Worm (Caenorhabditis elegans) whole organism, early embryonic: Measurements from ENCODE around the gene lgc-13.

Experiments
- hmbx-1 ChIP-seq: sonication (generic microtip); optimal IDR thresholded peaks from 2 replicates; lab custom pipeline; 2016; ENCODE audit warnings: mild to moderate bottlenecking, missing genetic modification characterization, missing compliant biosample characterization
- hnd-1 ChIP-seq: sonication (generic microtip); optimal IDR thresholded peaks from 2 replicates; lab custom pipeline; 2016; ENCODE audit warnings: missing genetic modification characterization, missing compliant biosample characterization
- pes-1 ChIP-seq: fragments of 200-800 bp; sonication (Bioruptor generic); IDR thresholded peaks from 2 replicates; pipeline ENCODE4 v1.3.6; 2022; ENCODE audit warnings: missing genetic modification reagents, missing genetic modification characterization, missing compliant biosample characterization

DNA sequence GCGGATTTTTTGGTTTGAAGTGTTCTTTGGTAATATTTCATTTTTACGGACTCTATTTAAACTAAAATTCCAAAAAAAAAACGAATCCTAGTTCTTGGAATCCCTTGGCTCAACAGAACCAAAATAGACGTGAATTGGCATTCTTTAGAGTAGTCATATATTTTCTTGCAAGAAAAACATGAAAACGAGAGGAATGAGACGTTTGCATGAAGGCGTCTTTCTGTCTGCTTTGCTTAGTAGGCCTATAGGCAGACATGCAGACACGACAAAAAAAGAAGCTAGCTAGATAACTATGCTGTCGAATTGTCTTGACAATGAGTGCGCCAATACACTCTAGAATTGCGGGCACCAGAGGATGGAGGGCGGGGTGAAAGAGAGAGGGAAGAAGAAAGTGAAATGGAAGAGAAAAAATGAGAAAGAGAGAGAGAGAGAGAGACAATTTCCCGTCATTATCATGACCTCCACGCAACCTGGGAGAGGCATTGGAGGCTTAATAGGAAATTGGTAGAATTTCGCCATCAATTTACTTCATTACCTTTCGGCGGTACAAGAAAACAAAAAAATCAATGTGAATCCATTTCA is 28.3 kb upstream of the lgc-13 start:
- TF ChIP-seq pes-1, result no peak
- TF ChIP-seq hnd-1 (tag; lab: Kevin White, UChicago), result no peak
- TF ChIP-seq hmbx-1 (tag; lab: Kevin White, UChicago), result no peak
